Fruit fly (Drosophila melanogaster): ENCODE measurements around the gene CG1632.

DNA sequence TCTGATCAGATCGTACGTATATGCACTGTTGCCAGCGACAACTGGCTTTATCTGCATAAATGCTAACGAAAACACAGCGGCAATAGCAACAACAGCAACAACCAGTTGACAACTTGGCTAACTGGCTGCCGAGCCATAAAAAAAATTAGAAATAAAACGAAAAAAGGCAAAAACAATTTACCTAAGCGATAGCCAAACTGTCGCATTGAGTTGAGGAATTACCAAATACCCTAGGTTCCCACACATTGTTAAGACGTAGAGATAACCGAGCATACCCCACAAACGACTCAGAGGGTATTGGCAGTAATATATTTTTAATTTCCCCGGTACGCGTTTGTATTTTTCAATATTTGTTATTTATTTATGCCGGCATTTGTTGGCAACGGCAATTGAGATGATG is 19.3 kb upstream of the CG1632 start:
- TF ChIP-seq h (optimal IDR thresholded peaks at IDR 0.05), result no peak
- TF ChIP-seq Myc (optimal IDR thresholded peaks at IDR 0.05), result no peak
- TF ChIP-seq Sin3A (optimal IDR thresholded peaks at IDR 0.05), result no peak
- no peak for TF ChIP-seq psq (optimal IDR thresholded peaks at IDR 0.05)
- TF ChIP-seq insv (optimal IDR thresholded peaks at IDR 0.05), result no peak

Data from Kc167 (cell line).